Worm (Caenorhabditis elegans): ENCODE data around the gene nspd-2.

- TF ChIP-seq B0310.2 (tag; optimal IDR thresholded peaks at IDR 0.05): no peak
- no peak for TF ChIP-seq F13C5.2 (tag; optimal IDR thresholded peaks at IDR 0.05)
Observed at ce11 chrIV:9840984-9841590, 2.8 kb upstream of the nspd-2 start, which contains the start of the genes kin-24 and msp-56.
